1 fruit fly cellular context compared by ENCODE assay signal in genomic region chrX:7336121-7336961, dm6.
TF ChIP-seq lines count a peak whose summit lies in the region.

No protein-coding gene starts in this region.

TF ChIP-seq in whole organism, embryonic, 481 proteins besides CTCF, POLR2A, EP300 and RAD21 (continued from another document and continues in another):
- TF ChIP-seq inv (GFP tag; IDR thresholded peaks at IDR 0.05; lab: Robert Waterston, UW; ENCODE audit: partially characterized antibody) (no peak), ken (GFP tag; IDR thresholded peaks at IDR 0.05; lab: Robert Waterston, UW) (peak; percentile 87), CG4282 (GFP tag; optimal IDR thresholded peaks at IDR 0.05; lab: Kevin White, UChicago) (peak; percentile 64), BtbVII (GFP tag; optimal IDR thresholded peaks at IDR 0.05; lab: Kevin White, UChicago) (peak; percentile 85), maf-S (GFP tag; optimal IDR thresholded peaks at IDR 0.05; lab: Kevin White, UChicago) (peak; percentile 78), CG11504 (tag; optimal IDR thresholded peaks at IDR 0.05; lab: Kevin White, UChicago) (peak; percentile 94), CG32772 (GFP tag; IDR thresholded peaks at IDR 0.05; lab: Robert Waterston, UW) (peak; percentile 87), vvl (GFP tag; IDR thresholded peaks at IDR 0.05; lab: Robert Waterston, UW) (peak; percentile 92), Xbp1 (GFP tag; optimal IDR thresholded peaks at IDR 0.05; lab: Kevin White, UChicago) (peak; percentile 91), CG11723 (GFP tag; optimal IDR thresholded peaks at IDR 0.05; lab: Kevin White, UChicago) (peak; percentile 86), seq (GFP tag; IDR thresholded peaks at IDR 0.05; lab: Robert Waterston, UW) (peak; percentile 85), mam (GFP tag; optimal IDR thresholded peaks at IDR 0.05; lab: Kevin White, UChicago) (peak; percentile 84), Lhr (GFP tag; optimal IDR thresholded peaks at IDR 0.05; lab: Kevin White, UChicago) (peak; percentile 76), CG34224 (GFP tag; IDR thresholded peaks at IDR 0.05; lab: Robert Waterston, UW; ENCODE audit: partially characterized antibody) (no peak), Optix (GFP tag; IDR thresholded peaks at IDR 0.05; lab: Robert Waterston, UW) (peak; percentile 80; the same call in 2 of the 3 replicates), Hmx (GFP tag; optimal IDR thresholded peaks at IDR 0.05; lab: Kevin White, UChicago) (peak; percentile 52), CG1603 (tag; optimal IDR thresholded peaks at IDR 0.05; lab: Kevin White, UChicago) (peak; percentile 98), CG31388 (GFP tag; optimal IDR thresholded peaks at IDR 0.05; lab: Kevin White, UChicago) (peak; percentile 87), wek (GFP tag; optimal IDR thresholded peaks at IDR 0.05; lab: Kevin White, UChicago) (peak; percentile 80), Nf-YB (GFP tag; optimal IDR thresholded peaks at IDR 0.05; lab: Kevin White, UChicago) (peak; percentile 79), Sin3A (optimal IDR thresholded peaks at IDR 0.05; lab: Kevin White, UChicago) (no peak), ranshi (GFP tag; IDR thresholded peaks at IDR 0.05; lab: Robert Waterston, UW) (peak; percentile 76), CG7372 (GFP tag; IDR thresholded peaks at IDR 0.05; lab: Robert Waterston, UW) (peak; percentile 80), abd-A (tag; optimal IDR thresholded peaks at IDR 0.05; lab: Kevin White, UChicago) (peak; percentile 16), sna (GFP tag; IDR thresholded peaks at IDR 0.05; lab: Robert Waterston, UW; ENCODE audit: partially characterized antibody) (no peak), da (GFP tag; optimal IDR thresholded peaks at IDR 0.05; lab: Kevin White, UChicago) (peak; percentile 84), CG10321 (GFP tag; IDR thresholded peaks at IDR 0.05; lab: Robert Waterston, UW) (peak; percentile 58; the same call in 1 of the 2 replicates), amos (GFP tag; IDR thresholded peaks at IDR 0.05; lab: Robert Waterston, UW; ENCODE audit: partially characterized antibody) (no peak), GATAe (GFP tag; conservative IDR thresholded peaks at IDR 0.05; lab: Robert Waterston, UW) (no peak; the same call in 1 of the 2 replicates), gro (GFP tag; optimal IDR thresholded peaks at IDR 0.05; lab: Kevin White, UChicago) (peak; percentile 31), insv (GFP tag; optimal IDR thresholded peaks at IDR 0.05; lab: Kevin White, UChicago) (no peak), fu2 (GFP tag; optimal IDR thresholded peaks at IDR 0.05; lab: Kevin White, UChicago) (peak; percentile 71), Dip2 (GFP tag; IDR thresholded peaks at IDR 0.05; lab: Robert Waterston, UW) (no peak), CG11247 (GFP tag; IDR thresholded peaks at IDR 0.05; lab: Robert Waterston, UW) (peak; percentile 72), CG30403 (GFP tag; optimal IDR thresholded peaks at IDR 0.05; lab: Kevin White, UChicago) (peak; percentile 90), bsh (GFP tag; optimal IDR thresholded peaks at IDR 0.05; lab: Kevin White, UChicago) (peak; percentile 76 to 96), sens-2 (GFP tag; IDR thresholded peaks at IDR 0.05; lab: Robert Waterston, UW) (peak; percentile 55; the same call in 1 of the 2 replicates), chinmo (GFP tag; IDR thresholded peaks at IDR 0.05; lab: Robert Waterston, UW; ENCODE audit: partially characterized antibody) (peak; percentile 79; the same call in 3 of the 4 replicates), CG4820 (GFP tag; optimal IDR thresholded peaks at IDR 0.05; lab: Kevin White, UChicago) (peak; percentile 88), usp (GFP tag; optimal IDR thresholded peaks at IDR 0.05; lab: Kevin White, UChicago) (no peak), zf30C (GFP tag; optimal IDR thresholded peaks at IDR 0.05; lab: Kevin White, UChicago) (no peak), sisA (GFP tag; IDR thresholded peaks at IDR 0.05; lab: Robert Waterston, UW) (peak; percentile 88), MBD-R2 (GFP tag; IDR thresholded peaks at IDR 0.05; lab: Robert Waterston, UW) (peak; percentile 48; the same call in 1 of the 2 replicates), tup (GFP tag; optimal IDR thresholded peaks at IDR 0.05; lab: Kevin White, UChicago) (peak; percentile 55), Ets65A (GFP tag; lab: Kevin White, UChicago) (peak; percentile 99), pzg (GFP tag; optimal IDR thresholded peaks at IDR 0.05; lab: Kevin White, UChicago) (peak; percentile 1), jing (GFP tag; optimal IDR thresholded peaks at IDR 0.05; lab: Kevin White, UChicago) (peak; percentile 91), sima (GFP tag; optimal IDR thresholded peaks at IDR 0.05; lab: Kevin White, UChicago) (peak; percentile 64), CG1024 (GFP tag; IDR thresholded peaks at IDR 0.05; lab: Robert Waterston, UW) (peak; percentile 79), CG10565 (GFP tag; optimal IDR thresholded peaks at IDR 0.05; lab: Kevin White, UChicago) (peak; percentile 67), CG3065 (GFP tag; optimal IDR thresholded peaks at IDR 0.05; lab: Kevin White, UChicago) (peak; percentile 83), CG14014 (GFP tag; IDR thresholded peaks at IDR 0.05; lab: Robert Waterston, UW) (peak; percentile 77), shn (GFP tag; optimal IDR thresholded peaks at IDR 0.05; lab: Kevin White, UChicago) (peak; percentile 89), HLH4C (GFP tag; IDR thresholded peaks at IDR 0.05; lab: Robert Waterston, UW; ENCODE audit: partially characterized antibody) (no peak), CG3726 (GFP tag; IDR thresholded peaks at IDR 0.05; lab: Robert Waterston, UW) (peak; percentile 83; the same call in 2 of the 3 replicates), CG7963 (GFP tag; IDR thresholded peaks at IDR 0.05; lab: Robert Waterston, UW; ENCODE audit: partially characterized antibody) (no peak), Fer2 (tag; optimal IDR thresholded peaks at IDR 0.05; lab: Kevin White, UChicago) (peak; percentile 40), kni (GFP tag; optimal IDR thresholded peaks at IDR 0.05; lab: Kevin White, UChicago) (no peak), tgo (GFP tag; IDR thresholded peaks at IDR 0.05; lab: Robert Waterston, UW) (peak; percentile 84), Dref (GFP tag; IDR thresholded peaks at IDR 0.05; lab: Robert Waterston, UW) (no peak), bab2 (GFP tag; optimal IDR thresholded peaks at IDR 0.05; lab: Kevin White, UChicago) (peak; percentile 83), klu (GFP tag; IDR thresholded peaks at IDR 0.05; lab: Robert Waterston, UW) (peak; percentile 72; the same call in 1 of the 2 replicates), ap (GFP tag; IDR thresholded peaks at IDR 0.05; lab: Robert Waterston, UW) (peak; percentile 70), CG31365 (tag; optimal IDR thresholded peaks at IDR 0.05; lab: Kevin White, UChicago) (peak; percentile 66), cato (GFP tag; optimal IDR thresholded peaks at IDR 0.05; lab: Kevin White, UChicago; ENCODE audit: borderline replicate concordance) (peak; percentile 86), NC2α (GFP tag; optimal IDR thresholded peaks at IDR 0.05; lab: Kevin White, UChicago) (peak; percentile 85), Sox100B (GFP tag; optimal IDR thresholded peaks at IDR 0.05; lab: Kevin White, UChicago) (peak; percentile 91), CG1792 (GFP tag; optimal IDR thresholded peaks at IDR 0.05; lab: Kevin White, UChicago) (peak; percentile 82), CG10654 (GFP tag; optimal IDR thresholded peaks at IDR 0.05; lab: Kevin White, UChicago) (peak; percentile 89), Hr78 (GFP tag; optimal IDR thresholded peaks at IDR 0.05; lab: Kevin White, UChicago) (peak in 1 of 2 experiments; percentile 69), CG12071 (GFP tag; optimal IDR thresholded peaks at IDR 0.05; lab: Kevin White, UChicago) (peak; percentile 92), tap (tag; optimal IDR thresholded peaks at IDR 0.05; lab: Kevin White, UChicago) (peak; percentile 92), CG32767 (GFP tag; IDR thresholded peaks at IDR 0.05; lab: Robert Waterston, UW) (peak; percentile 88), CG12769 (tag; optimal IDR thresholded peaks at IDR 0.05; lab: Kevin White, UChicago) (peak; percentile 92), Gug (GFP tag; IDR thresholded peaks at IDR 0.05; lab: Robert Waterston, UW) (peak; percentile 81), cad (GFP tag; optimal IDR thresholded peaks at IDR 0.05; lab: Kevin White, UChicago) (peak; percentile 41), esg (GFP tag; conservative IDR thresholded peaks at IDR 0.05; lab: Robert Waterston, UW) (peak; percentile 79), ac (GFP tag; optimal IDR thresholded peaks at IDR 0.05; lab: Kevin White, UChicago) (peak; percentile 82), Trl (optimal IDR thresholded peaks at IDR 0.05; lab: Kevin White, UChicago) (no peak), Trl (GFP tag; optimal IDR thresholded peaks at IDR 0.05; lab: Kevin White, UChicago) (peak; percentile 91), knrl (GFP tag; IDR thresholded peaks at IDR 0.05; lab: Robert Waterston, UW; ENCODE audit: partially characterized antibody) (no peak), mld (GFP tag; IDR thresholded peaks at IDR 0.05; lab: Robert Waterston, UW; ENCODE audit: partially characterized antibody) (no peak), dimm (GFP tag; IDR thresholded peaks at IDR 0.05; lab: Robert Waterston, UW) (peak; percentile 41; the same call in 1 of the 2 replicates), Hand (GFP tag; optimal IDR thresholded peaks at IDR 0.05; lab: Kevin White, UChicago) (peak; percentile 39), CG17186 (GFP tag; optimal IDR thresholded peaks at IDR 0.05; lab: Kevin White, UChicago) (peak; percentile 84), CG2199 (GFP tag; IDR thresholded peaks at IDR 0.05; lab: Robert Waterston, UW) (peak; percentile 38; the same call in 1 of the 3 replicates), ato (GFP tag; IDR thresholded peaks at IDR 0.05; lab: Robert Waterston, UW; ENCODE audit: partially characterized antibody) (no peak), Kr (GFP tag; optimal IDR thresholded peaks at IDR 0.05; lab: Kevin White, UChicago) (no peak), CG6175 (GFP tag; IDR thresholded peaks at IDR 0.05; lab: Robert Waterston, UW) (peak; percentile 54; the same call in 1 of the 3 replicates), CG1233 (GFP tag; optimal IDR thresholded peaks at IDR 0.05; lab: Kevin White, UChicago) (peak; percentile 92), dpn (GFP tag; optimal IDR thresholded peaks at IDR 0.05; lab: Kevin White, UChicago) (peak; percentile 88 to 93), gsb (GFP tag; IDR thresholded peaks at IDR 0.05; lab: Robert Waterston, UW) (peak; percentile 52), NFAT (GFP tag; IDR thresholded peaks at IDR 0.05; lab: Robert Waterston, UW) (peak; percentile 38; the same call in 1 of the 2 replicates), CG6254 (GFP tag; optimal IDR thresholded peaks at IDR 0.05; lab: Kevin White, UChicago) (peak; percentile 87), H2.0 (GFP tag; IDR thresholded peaks at IDR 0.05; lab: Robert Waterston, UW) (peak; percentile 77), gcm2 (GFP tag; optimal IDR thresholded peaks at IDR 0.05; lab: Kevin White, UChicago) (peak; percentile 83), ssp (GFP tag; IDR thresholded peaks at IDR 0.05; lab: Robert Waterston, UW) (peak; percentile 71), odd (GFP tag; optimal IDR thresholded peaks at IDR 0.05; lab: Kevin White, UChicago) (peak; percentile 81), CG4730 (GFP tag; IDR thresholded peaks at IDR 0.05; lab: Robert Waterston, UW) (peak; percentile 72), Sox102F (GFP tag; optimal IDR thresholded peaks at IDR 0.05; lab: Kevin White, UChicago) (peak; percentile 95), CG11696 (GFP tag; IDR thresholded peaks at IDR 0.05; lab: Robert Waterston, UW) (peak; percentile 99), rib (GFP tag; IDR thresholded peaks at IDR 0.05; lab: Robert Waterston, UW) (peak; percentile 20; the same call in 1 of the 2 replicates), slp2 (GFP tag; optimal IDR thresholded peaks at IDR 0.05; lab: Kevin White, UChicago) (peak; percentile 88), kah (GFP tag; optimal IDR thresholded peaks at IDR 0.05; lab: Kevin White, UChicago) (peak; percentile 78), Rx (GFP tag; IDR thresholded peaks at IDR 0.05; lab: Robert Waterston, UW) (peak; percentile 80), CG43689 (GFP tag; IDR thresholded peaks at IDR 0.05; lab: Robert Waterston, UW) (peak; percentile 79), CG2129 (GFP tag; IDR thresholded peaks at IDR 0.05; lab: Robert Waterston, UW; ENCODE audit: partially characterized antibody) (no peak), ab (GFP tag; optimal IDR thresholded peaks at IDR 0.05; lab: Kevin White, UChicago) (peak; percentile 72), scrt (GFP tag; optimal IDR thresholded peaks at IDR 0.05; lab: Kevin White, UChicago) (peak; percentile 83), CG11093 (GFP tag; IDR thresholded peaks at IDR 0.05; lab: Robert Waterston, UW) (peak; percentile 80), crol (GFP tag; IDR thresholded peaks at IDR 0.05; lab: Robert Waterston, UW) (peak; percentile 94), cwo (GFP tag; optimal IDR thresholded peaks at IDR 0.05; lab: Kevin White, UChicago) (peak; percentile 87), CG9932 (GFP tag; IDR thresholded peaks at IDR 0.05; lab: Robert Waterston, UW) (peak; percentile 52), row (GFP tag; IDR thresholded peaks at IDR 0.05; lab: Robert Waterston, UW) (peak; percentile 92), CG9609 (GFP tag; optimal IDR thresholded peaks at IDR 0.05; lab: Kevin White, UChicago) (peak; percentile 83), E2f1 (GFP tag; IDR thresholded peaks at IDR 0.05; lab: Robert Waterston, UW) (peak; percentile 85), Ets97D (GFP tag; optimal IDR thresholded peaks at IDR 0.05; lab: Kevin White, UChicago) (peak; percentile 66), CG18011 (GFP tag; optimal IDR thresholded peaks at IDR 0.05; lab: Kevin White, UChicago) (peak; percentile 61), CG7745 (tag; optimal IDR thresholded peaks at IDR 0.05; lab: Kevin White, UChicago) (peak; percentile 69), z (GFP tag; IDR thresholded peaks at IDR 0.05; lab: Robert Waterston, UW) (no peak), schlank (tag; optimal IDR thresholded peaks at IDR 0.05; lab: Kevin White, UChicago) (peak; percentile 58), Scr (GFP tag; IDR thresholded peaks at IDR 0.05; lab: Robert Waterston, UW; ENCODE audit: partially characterized antibody) (no peak), CG18619 (GFP tag; optimal IDR thresholded peaks at IDR 0.05; lab: Kevin White, UChicago) (peak; percentile 85), CG6689 (GFP tag; IDR thresholded peaks at IDR 0.05; lab: Robert Waterston, UW) (peak; percentile 92), NK7.1 (GFP tag; optimal IDR thresholded peaks at IDR 0.05; lab: Kevin White, UChicago) (peak; percentile 49), pros (GFP tag; optimal IDR thresholded peaks at IDR 0.05; lab: Kevin White, UChicago) (no peak), salm (tag; optimal IDR thresholded peaks at IDR 0.05; lab: Kevin White, UChicago) (peak; percentile 91), CG18476 (GFP tag; optimal IDR thresholded peaks at IDR 0.05; lab: Kevin White, UChicago) (peak; percentile 89), hth (optimal IDR thresholded peaks at IDR 0.05; lab: Kevin White, UChicago) (no peak)
